Fruit fly (Drosophila melanogaster) Kc167 (cell line): ENCODE results near the gene CG10232.

ENCODE experiments used
- Sin3A ChIP-seq: fragments of >200 bp; optimal IDR thresholded peaks from 2 replicates; lab custom pipeline; 2018; ENCODE audit warnings: missing external identifiers
- h ChIP-seq: fragments of >200 bp; optimal IDR thresholded peaks from 3 replicates; lab custom pipeline; 2018; ENCODE audit warnings: missing external identifiers
- psq ChIP-seq: fragments of >200 bp; optimal IDR thresholded peaks from 2 replicates; lab custom pipeline; 2017; ENCODE audit warnings: missing external identifiers
- ttk ChIP-seq: sonication (Bioruptor generic); optimal IDR thresholded peaks from 2 replicates; lab custom pipeline; 2017; ENCODE audit warnings: missing external identifiers

dm6 chr3R:23722680-23723372 lies 1.4 kb upstream of the CG10232 start, which contains the start of gene CG10365:
- TF ChIP-seq psq (lab: Kevin White, UChicago) = no peak
- TF ChIP-seq ttk (lab: Kevin White, UChicago) = no peak
- TF ChIP-seq h (lab: Kevin White, UChicago) = no peak
- TF ChIP-seq Sin3A = no peak
